Worm (Caenorhabditis elegans): ENCODE data around the gene M01H9.2.

DNA sequence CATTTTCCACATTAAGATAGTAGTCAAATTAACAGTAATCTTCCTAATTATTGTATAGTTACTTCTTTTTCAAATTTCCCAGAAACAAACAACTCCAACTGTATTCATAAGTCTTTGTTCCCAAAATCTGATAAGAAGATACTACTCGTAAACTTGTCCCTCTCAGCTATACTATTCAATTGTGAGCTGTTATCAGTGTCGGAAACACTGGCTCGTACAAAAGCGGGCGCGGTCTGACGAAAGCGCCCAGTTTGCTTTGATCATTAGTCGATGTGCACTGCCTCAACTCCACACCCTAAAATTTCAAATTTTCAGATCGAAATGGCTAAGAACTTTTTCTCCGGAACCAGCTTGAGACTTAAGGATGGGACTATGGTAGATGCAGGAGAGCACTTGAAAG, 23.7 kb upstream of the M01H9.2 start, which contains the start of gene trx-3:
- TF ChIP-seq mab-5 (tag; optimal IDR thresholded peaks at IDR 0.05) (no peak), lsy-2 (tag; optimal IDR thresholded peaks at IDR 0.05) (no peak), unc-62 (GFP tag; optimal IDR thresholded peaks at IDR 0.05) (no peak)
